Fruit fly (Drosophila melanogaster) ovary, adult (tissue): Measurements from ENCODE around the gene CG34007.
"Not testable (repeated sequence)": the region's sequence is repeated elsewhere in the genome, so short reads cannot be mapped to it uniquely, and the experiment has no call there.

Experiments
- CG17801 ChIP-seq: fragments of 200-800 bp; optimal IDR thresholded peaks from 2 replicates; lab custom pipeline; 2019; ENCODE audit warnings: missing biosample characterization, mild to moderate bottlenecking, missing genetic modification characterization, moderate library complexity; ENCODE audit not compliant: partially characterized antibody

The CG34007 gene

DNA sequence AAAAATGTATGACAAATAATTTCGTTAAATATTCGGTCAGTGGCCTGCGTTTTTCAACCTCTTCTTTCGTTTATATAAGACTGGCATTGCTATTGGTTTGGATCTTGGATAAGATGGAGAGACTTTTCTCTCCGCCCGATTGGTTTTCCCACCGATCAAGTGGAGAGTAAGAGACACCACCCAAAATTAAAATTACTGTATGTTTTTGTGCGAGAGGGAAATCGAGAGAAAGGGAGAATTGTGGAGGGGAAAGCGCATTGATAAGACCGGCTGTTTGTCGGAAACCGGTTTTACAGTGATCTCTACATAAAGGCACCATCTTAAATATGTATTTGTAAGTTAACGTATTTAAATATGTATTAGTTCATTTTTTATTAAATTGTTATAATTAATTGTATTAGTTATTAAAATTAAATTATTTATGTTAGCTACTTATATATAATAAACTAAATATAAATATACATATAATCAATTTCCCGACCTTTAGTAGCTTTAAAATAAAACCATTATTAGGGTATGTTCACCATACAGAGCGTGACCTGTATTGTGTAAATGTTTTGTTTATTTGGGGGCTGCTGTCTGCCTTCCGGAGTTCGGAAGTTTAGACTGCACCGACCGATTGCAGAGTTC, at the start of gene CG34007:
CG34007 (plus strand) TSS at position 608 of the 630 bp plus-strand sequence.
- TF ChIP-seq CG17801 (GFP tag; lab: Kevin White, UChicago) = peak; percentile 28

DNA sequence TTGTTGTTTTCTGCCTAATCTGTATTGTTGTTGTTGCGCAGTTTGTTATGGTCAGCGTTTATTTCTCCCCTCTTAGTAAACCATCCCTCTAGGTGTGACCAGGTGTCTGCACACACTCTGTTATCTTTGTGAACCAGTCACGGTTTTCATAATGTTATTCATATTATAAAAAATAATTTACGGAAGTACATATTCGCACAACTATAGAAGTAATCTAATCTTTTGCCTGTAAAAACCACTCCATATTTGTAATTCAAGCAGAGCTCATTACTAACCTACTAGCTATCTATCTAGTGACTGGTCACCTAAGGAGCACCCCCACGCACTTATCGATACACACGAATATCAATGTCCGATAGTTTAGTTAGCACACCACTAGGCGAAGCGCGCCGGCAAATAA, 45.0 kb upstream of the CG34007 start, which contains the start of the genes CG31683 and CG31687:
CG31683 (minus strand) TSS at position 101 of the 400 bp plus-strand sequence.
CG31687 (plus strand) TSS at position 362 of the 400 bp plus-strand sequence.
- TF ChIP-seq CG17801 (GFP tag; lab: Kevin White, UChicago) = not testable (repeated sequence)

DNA sequence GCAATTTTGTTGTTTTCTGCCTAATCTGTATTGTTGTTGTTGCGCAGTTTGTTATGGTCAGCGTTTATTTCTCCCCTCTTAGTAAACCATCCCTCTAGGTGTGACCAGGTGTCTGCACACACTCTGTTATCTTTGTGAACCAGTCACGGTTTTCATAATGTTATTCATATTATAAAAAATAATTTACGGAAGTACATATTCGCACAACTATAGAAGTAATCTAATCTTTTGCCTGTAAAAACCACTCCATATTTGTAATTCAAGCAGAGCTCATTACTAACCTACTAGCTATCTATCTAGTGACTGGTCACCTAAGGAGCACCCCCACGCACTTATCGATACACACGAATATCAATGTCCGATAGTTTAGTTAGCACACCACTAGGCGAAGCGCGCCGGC, 35.9 kb upstream of the CG34007 start, which contains the start of the genes CG18858 and Cdc23:
CG18858 (minus strand) TSS at position 101 of the 400 bp plus-strand sequence.
Cdc23 (plus strand) TSS at position 368 of the 400 bp plus-strand sequence.
- not testable (repeated sequence) for TF ChIP-seq CG17801 (GFP tag; lab: Kevin White, UChicago)

DNA sequence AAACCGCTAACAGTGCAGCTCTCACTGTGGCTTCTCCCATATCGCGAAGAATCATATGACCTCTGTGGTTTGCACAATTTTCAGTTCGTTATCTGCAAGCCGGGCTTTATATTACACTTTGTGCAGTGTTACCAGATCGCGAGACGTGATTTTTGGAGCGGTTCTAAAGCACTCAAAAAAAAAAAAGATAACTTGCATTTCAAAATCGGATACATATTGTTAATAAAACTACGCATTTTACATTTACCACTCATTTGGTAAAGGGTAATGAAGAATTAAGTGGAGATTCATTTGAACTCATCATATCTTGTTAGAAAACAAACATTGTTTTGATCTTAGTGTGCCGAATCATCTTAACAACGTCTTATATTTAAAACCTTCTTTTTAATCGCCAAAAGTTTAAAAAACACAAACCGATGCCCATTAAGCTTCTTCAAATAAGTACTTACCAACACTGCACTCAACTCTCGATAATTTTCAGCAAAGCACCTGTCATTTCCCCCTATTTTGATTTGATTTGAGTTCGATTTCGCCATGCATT, 31.4 kb upstream of the CG34007 start, which contains the start of gene CG2493:
CG2493 (minus strand) TSS at position 129 of the 541 bp plus-strand sequence.
- TF ChIP-seq CG17801 (GFP tag; lab: Kevin White, UChicago) = no peak

DNA sequence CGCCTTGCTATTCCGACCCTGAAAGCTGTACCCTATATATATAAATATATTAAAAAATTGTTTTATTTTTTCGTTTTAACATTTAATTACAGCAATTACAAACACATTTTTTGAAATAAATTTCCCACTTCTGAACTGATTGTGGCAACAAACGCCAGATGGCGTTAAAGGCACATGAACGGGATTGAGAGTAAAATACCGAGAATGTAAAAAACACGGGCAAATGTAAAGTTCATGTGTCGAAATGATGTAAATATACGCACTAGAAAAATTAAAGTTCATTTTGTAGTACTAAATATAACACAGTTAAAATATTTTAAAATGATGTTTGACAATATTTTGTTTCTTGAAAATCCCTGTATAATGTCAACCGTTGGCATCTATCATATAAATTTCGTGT, 30.4 kb upstream of the CG34007 start:
- TF ChIP-seq CG17801 (GFP tag; lab: Kevin White, UChicago) = no peak

DNA sequence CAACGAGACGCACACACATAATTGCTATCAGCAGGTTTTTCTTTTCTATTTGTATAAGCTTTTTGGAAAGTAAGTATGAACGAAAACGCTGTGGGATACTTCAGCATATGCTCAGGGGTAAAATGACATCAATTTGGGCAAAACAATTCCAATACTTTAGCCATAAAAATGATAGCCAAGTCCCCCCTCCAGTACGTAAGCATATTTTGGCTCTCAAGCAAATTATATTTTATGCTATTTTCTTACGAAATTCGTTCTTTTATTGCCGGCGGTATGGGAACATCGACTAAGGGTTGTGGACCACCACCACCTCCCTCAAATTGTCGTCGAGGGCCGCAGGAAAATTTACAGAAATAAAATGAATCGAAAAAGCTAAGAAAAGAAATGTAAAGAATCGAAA, 21.5 kb upstream of the CG34007 start, which contains the start of gene CG43233:
CG43233 (minus strand) TSS at position 101 of the 400 bp plus-strand sequence.
- TF ChIP-seq CG17801 (GFP tag; lab: Kevin White, UChicago) = no peak

DNA sequence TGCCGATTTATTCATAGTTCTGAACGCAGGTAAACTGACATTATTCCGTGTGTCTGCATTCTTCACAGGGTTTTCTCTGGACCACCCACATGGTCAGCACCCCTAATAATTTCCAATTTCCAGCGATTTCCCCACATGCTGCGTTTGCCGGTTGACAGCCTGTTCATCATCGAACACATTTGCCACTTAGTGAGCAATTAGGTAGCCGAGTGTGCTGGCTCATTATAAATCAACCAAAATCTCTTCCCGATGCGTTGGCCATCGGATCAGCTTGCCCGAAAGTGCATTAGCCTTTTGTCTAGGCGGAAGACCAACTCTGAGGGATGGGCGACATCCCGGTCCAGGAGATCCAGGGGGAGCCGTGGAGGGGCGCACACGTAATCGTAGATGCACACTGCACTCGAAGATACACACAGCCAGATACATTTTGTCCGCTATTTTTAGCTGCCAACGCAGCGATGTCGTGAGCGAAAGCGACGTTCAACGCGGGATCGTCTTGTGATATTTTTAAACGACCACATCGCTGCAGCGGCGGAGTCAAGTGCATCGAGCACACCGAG, 18.0 kb upstream of the CG34007 start:
- no peak for TF ChIP-seq CG17801 (GFP tag; lab: Kevin White, UChicago)

DNA sequence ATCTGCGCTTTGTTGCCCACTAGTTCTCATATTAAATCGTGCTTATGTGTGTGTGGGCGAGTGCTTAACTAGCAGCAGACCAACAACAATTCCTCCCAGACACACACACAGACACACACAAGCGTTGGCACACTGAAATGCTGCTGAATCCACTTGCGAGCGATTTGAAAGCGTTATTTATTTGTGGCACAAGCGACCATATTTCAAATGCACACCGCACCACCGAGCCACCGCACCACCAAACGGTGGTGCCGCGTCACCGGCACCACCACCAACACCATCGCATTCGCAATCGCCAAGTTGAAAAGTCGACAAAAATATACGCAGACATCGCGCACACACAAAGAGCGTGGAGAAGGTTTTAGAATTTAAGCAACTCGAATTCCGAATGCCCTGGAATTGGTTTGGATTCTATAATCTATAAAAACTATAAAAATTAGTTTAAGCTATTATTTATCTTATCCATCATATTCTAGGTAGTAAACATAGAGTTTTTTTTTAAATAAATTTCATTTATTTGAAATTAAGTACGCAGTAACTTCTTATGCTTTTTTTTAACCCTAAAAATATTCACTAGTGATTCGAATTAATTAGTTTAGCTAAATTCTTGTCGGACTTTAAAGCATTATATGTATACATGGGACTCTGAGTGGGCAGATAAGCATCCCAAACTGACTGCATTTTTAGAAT, 16.1 kb upstream of the CG34007 start:
- TF ChIP-seq CG17801 (GFP tag; lab: Kevin White, UChicago) = no peak

DNA sequence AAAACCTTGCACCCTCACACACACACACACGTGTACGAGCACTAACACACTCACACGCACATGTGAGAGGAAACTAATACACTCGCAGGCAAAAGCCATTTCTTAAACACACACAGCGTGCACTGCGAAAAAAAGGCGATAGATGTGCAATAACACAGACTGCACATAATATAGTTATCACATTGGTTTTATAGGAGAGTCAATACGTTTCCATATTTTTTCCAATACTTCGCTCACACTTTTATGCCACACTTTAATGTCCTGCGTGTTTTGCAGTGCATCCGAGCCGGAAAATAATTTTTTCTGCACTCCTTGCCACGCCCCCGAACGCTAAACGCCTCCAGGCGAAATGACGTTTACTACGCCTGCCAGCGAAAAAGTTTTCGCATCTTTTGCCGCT, 15.1 kb upstream of the CG34007 start:
- TF ChIP-seq CG17801 (GFP tag; lab: Kevin White, UChicago) = no peak

DNA sequence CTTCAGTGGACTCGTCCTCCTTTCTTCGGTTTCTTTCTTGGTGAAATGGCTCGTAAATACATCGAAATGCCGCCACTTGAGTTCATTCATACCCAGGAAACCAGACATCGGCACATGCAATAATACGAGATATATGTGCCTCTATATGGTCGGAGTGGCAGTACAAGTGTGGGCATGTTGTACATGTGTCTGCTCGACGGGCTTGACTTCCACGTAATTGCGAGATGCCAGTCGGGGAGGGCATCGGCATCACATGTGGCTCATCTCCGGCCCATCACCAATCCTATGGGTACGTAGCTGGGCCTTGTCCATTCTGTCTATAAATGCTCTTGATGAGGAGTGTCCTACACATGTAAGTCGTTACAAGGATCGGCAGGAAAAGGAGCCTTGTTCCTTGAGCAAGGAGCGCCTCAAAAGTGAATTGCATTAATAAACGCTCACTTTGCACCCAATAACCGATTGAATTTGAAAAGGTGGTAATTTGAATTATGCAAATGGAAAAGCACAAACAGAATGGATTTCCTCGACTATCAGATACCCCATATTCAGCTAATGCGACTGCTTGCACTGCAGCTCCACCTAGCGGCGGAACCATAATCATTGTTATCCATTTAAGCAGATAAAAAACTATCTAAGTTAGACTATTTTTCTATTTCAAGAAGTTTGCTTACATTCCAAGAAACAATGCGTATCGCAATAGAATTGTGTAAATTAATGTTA, 13.5 kb upstream of the CG34007 start:
- no peak for TF ChIP-seq CG17801 (GFP tag; lab: Kevin White, UChicago)

DNA sequence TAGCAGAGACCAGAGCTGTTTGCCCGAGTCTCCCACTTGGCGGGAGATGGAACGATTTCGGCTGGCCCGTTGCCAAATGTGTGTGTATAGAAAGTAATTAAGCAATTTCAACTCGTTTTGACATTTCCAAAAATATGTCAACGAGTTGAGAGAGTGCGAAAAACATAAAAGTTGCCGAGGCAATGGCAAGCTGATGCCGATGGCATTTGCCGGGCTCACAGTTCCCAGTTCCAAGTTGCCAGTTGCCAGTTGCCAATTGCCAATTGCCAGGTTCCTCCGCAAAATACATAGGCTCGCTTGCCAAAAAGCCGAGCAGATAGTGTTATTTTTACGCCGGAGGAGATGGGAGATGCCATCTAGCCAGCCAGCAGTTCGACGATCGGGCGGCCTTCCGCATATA, 11.2 kb upstream of the CG34007 start:
- TF ChIP-seq CG17801 (GFP tag; lab: Kevin White, UChicago) = no peak

DNA sequence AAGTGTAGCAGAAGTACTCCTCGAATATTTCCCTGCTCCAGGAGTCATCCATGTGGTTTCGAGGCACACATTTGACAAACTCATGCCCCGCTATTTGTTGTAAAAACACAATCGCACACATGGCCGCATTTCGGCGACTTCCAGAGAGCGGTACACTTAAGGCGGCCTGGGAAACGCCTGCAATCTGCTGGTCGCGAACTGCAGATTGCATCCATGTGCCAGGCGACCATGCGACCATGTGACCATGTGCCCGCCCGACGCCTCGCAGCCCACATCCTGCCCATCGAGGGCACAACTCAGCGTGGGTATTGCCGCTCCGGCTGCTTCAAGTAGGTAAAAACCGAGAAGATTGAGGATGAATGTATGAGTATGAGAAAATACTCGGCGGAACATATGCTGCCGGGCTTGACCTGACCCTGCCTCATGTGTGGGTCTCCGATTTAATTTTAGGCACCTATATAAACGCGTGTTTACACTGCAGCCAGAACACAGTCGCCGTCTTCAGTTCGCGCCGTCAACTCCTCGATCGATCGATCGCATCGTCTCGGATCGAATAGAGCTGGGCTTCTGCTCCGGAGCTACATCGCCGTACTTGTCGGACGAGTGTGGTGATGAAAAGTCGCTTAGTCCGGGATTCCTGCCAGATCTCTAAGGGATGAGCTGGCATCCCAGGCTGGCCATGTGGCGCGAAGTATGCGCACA, 8.6 kb upstream of the CG34007 start:
- no peak for TF ChIP-seq CG17801 (GFP tag; lab: Kevin White, UChicago)

DNA sequence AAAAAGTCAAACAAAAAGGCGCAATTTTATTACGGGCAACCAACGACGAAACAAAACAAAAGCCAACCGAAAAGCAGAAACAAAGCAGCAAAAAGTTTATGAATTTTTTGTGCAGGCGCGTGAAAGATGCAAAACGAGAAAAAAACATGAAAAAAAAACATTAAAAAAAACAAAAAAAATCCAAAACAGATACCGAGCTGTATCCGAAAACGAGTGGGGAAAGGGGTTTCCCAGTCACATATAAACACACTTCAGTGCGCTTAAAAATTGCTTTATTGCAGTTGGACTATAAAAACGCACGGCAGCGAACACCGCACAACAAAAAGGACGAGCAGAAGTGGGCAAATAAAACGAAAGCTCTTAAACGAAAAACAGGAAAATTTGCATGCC, 8.1 kb upstream of the CG34007 start:
- TF ChIP-seq CG17801 (GFP tag; lab: Kevin White, UChicago) = no peak

DNA sequence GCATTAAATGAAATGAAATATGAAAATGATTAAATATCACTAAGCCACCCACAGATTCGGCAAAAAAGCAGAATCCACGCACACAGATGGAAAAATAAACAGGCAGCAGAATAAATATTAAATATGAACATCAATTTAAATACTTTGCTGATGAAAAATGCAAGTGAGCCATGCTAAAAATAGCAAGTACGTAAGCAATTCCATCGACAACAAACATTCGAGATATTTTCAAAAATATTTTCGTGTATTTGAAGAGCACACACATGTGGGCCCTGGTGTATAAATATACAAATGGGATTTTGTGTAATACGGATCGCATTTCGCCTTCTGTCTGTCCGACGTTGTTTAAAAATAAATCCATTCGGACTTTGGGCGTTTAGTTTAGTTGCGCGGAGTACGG, 7.1 kb upstream of the CG34007 start:
- no peak for TF ChIP-seq CG17801 (GFP tag; lab: Kevin White, UChicago)
